Worm (Caenorhabditis elegans) whole organism, L4 larva: ENCODE results near the gene rps-29.

Experiments
- ZK546.5 ChIP-seq, 2 experiments: sonication (generic microtip); optimal IDR thresholded peaks; 2 replicates each; lab custom pipeline; 2017; ENCODE audit warnings: missing biosample characterization in 2 of 2, missing genetic modification characterization in 2 of 2
- aly-2 ChIP-seq: sonication (generic microtip); optimal IDR thresholded peaks from 2 replicates; lab custom pipeline; 2018; ENCODE audit warnings: missing biosample characterization, missing genetic modification characterization
- ces-1 ChIP-seq: fragments of 150-350 bp; sonication (generic microtip); optimal IDR thresholded peaks from 4 replicates; lab custom pipeline; 2014; ENCODE audit warnings: missing biosample characterization, missing genetic modification reagents, missing genetic modification characterization
- mep-1 ChIP-seq: fragments of 150-350 bp; sonication (generic microtip); optimal IDR thresholded peaks from 3 replicates; lab custom pipeline; 2014; ENCODE audit warnings: missing biosample characterization, missing genetic modification characterization
- nhr-102 ChIP-seq: sonication (generic microtip); optimal IDR thresholded peaks from 2 replicates; lab custom pipeline; 2016; ENCODE audit warnings: mild to moderate bottlenecking, missing genetic modification characterization, moderate library complexity, missing compliant biosample characterization
- nhr-76 ChIP-seq: fragments of 150-350 bp; optimal IDR thresholded peaks from 2 replicates; lab custom pipeline; 2014; ENCODE audit warnings: missing biosample characterization, missing genetic modification characterization
- set-16 ChIP-seq: fragments of 200-800 bp; sonication (Bioruptor generic); IDR thresholded peaks from 2 replicates; pipeline ENCODE4 v1.3.6; 2022; ENCODE audit warnings: missing genetic modification reagents, missing genetic modification characterization, missing compliant biosample characterization
- ztf-11 ChIP-seq: fragments of 150-350 bp; optimal IDR thresholded peaks from 2 replicates; lab custom pipeline; 2014; ENCODE audit warnings: missing biosample characterization, missing genetic modification characterization

ce11 chrIII:839491-839890 lies 45.4 kb downstream of the rps-29 start, which contains the start of gene dos-3:
- no peak for TF ChIP-seq ZK546.5 (tag; optimal IDR thresholded peaks at IDR 0.05; lab: Kevin White, UChicago)
- no peak for TF ChIP-seq nhr-76
- TF ChIP-seq mep-1 (tag; lab: Kevin White, UChicago) = no peak
- TF ChIP-seq ztf-11 (tag; lab: Kevin White, UChicago) = no peak
- TF ChIP-seq aly-2 (tag; lab: Kevin White, UChicago) = no peak
- no peak for TF ChIP-seq ces-1 (GFP tag; lab: Kevin White, UChicago)
- TF ChIP-seq set-16 (GFP tag; lab: Robert Waterston, UW) = no peak
- TF ChIP-seq nhr-102 (tag; lab: Kevin White, UChicago) = no peak
